Worm (Caenorhabditis elegans) whole organism, L4 larva: ENCODE data around the gene C06A6.7.

ENCODE experiments used
- F10B5.3 ChIP-seq: sonication (generic microtip); optimal IDR thresholded peaks from 2 replicates; lab custom pipeline; 2016; ENCODE audit warnings: mild to moderate bottlenecking, missing genetic modification characterization, missing compliant biosample characterization
- R02D3.7 ChIP-seq: fragments of 150-350 bp; sonication (generic microtip); optimal IDR thresholded peaks from 3 replicates; lab custom pipeline; 2014; ENCODE audit warnings: missing biosample characterization, missing genetic modification characterization
- Y105C5A.15 ChIP-seq: fragments of 200-800 bp; sonication (Bioruptor generic); IDR thresholded peaks from 2 replicates; pipeline ENCODE4 v1.3.6; 2022; ENCODE audit warnings: missing genetic modification characterization, missing compliant biosample characterization
- Y48G9A.11 ChIP-seq: fragments of 200-800 bp; sonication (Bioruptor generic); IDR thresholded peaks from 2 replicates; pipeline ENCODE4 v1.3.6; 2022; ENCODE audit warnings: missing genetic modification reagents, missing genetic modification characterization, missing compliant biosample characterization
- Y5F2A.4 ChIP-seq: fragments of 200-800 bp; sonication (Bioruptor generic); optimal IDR thresholded peaks from 2 replicates; lab custom pipeline; 2018; ENCODE audit warnings: mild to moderate bottlenecking, missing genetic modification characterization, missing compliant biosample characterization
- ZK337.2 ChIP-seq: fragments of 200-800 bp; sonication (Bioruptor generic); IDR thresholded peaks from 2 replicates; pipeline ENCODE4 v1.3.6; 2022; ENCODE audit warnings: missing genetic modification reagents, missing genetic modification characterization, missing compliant biosample characterization
- ZK546.5 ChIP-seq, 2 experiments: sonication (generic microtip); optimal IDR thresholded peaks; 2 replicates each; lab custom pipeline; 2017; ENCODE audit warnings: missing biosample characterization in 2 of 2, missing genetic modification characterization in 2 of 2
- aha-1 ChIP-seq: fragments of 150-350 bp; peaks from one replicate; lab custom pipeline; 2014; ENCODE audit warnings: missing biosample characterization, missing genetic modification characterization
- aly-2 ChIP-seq: sonication (generic microtip); optimal IDR thresholded peaks from 2 replicates; lab custom pipeline; 2018; ENCODE audit warnings: missing biosample characterization, missing genetic modification characterization
- ceh-20 ChIP-seq: fragments of 200-800 bp; sonication (Bioruptor generic); IDR thresholded peaks from 2 replicates; pipeline ENCODE4 v1.3.6; 2022; ENCODE audit warnings: missing genetic modification reagents, missing genetic modification characterization, missing compliant biosample characterization
- daf-16 ChIP-seq, 3 experiments: sonication (generic microtip); optimal IDR thresholded peaks; 2 replicates each; lab custom pipeline; 2016 to 2017; ENCODE audit warnings: missing genetic modification characterization in 3 of 3, missing genetic modification reagents in 3 of 3, mild to moderate bottlenecking in 2 of 3, missing compliant biosample characterization in 2 of 3, missing biosample characterization in 1 of 3, moderate library complexity in 1 of 3
- daf-8 ChIP-seq: fragments of 200-800 bp; sonication (Bioruptor generic); IDR thresholded peaks from 2 replicates; pipeline ENCODE4 v1.3.6; 2022; ENCODE audit warnings: missing genetic modification characterization, missing compliant biosample characterization
- dmd-6 ChIP-seq: fragments of 200-800 bp; sonication (Bioruptor generic); IDR thresholded peaks from 2 replicates; pipeline ENCODE4 v1.3.6; 2022; ENCODE audit warnings: missing genetic modification reagents, missing genetic modification characterization, missing compliant biosample characterization
- dmd-8 ChIP-seq: fragments of 200-800 bp; sonication (Bioruptor generic); IDR thresholded peaks from 2 replicates; pipeline ENCODE4 v1.3.6; 2022; ENCODE audit warnings: missing genetic modification characterization, missing compliant biosample characterization
- dpl-1 ChIP-seq: fragments of 150-350 bp; optimal IDR thresholded peaks from 2 replicates; lab custom pipeline; 2014; ENCODE audit warnings: missing biosample characterization, missing genetic modification reagents, missing genetic modification characterization
- dve-1 ChIP-seq: sonication (generic microtip); optimal IDR thresholded peaks from 2 replicates; lab custom pipeline; 2017; ENCODE audit warnings: antibody characterized with exemption, mild to moderate bottlenecking, missing genetic modification characterization, missing compliant biosample characterization; ENCODE audit not compliant: insufficient read depth
- fkh-10 ChIP-seq: fragments of 150-350 bp; optimal IDR thresholded peaks from 2 replicates; lab custom pipeline; 2014; ENCODE audit warnings: missing biosample characterization, missing genetic modification reagents, missing genetic modification characterization
- hif-1 ChIP-seq, 2 experiments: sonication (generic microtip); optimal IDR thresholded peaks; 2 replicates each; lab custom pipeline; 2016 to 2017; ENCODE audit warnings: missing compliant biosample characterization in 2 of 2, missing genetic modification characterization in 2 of 2, missing genetic modification reagents in 2 of 2, missing genotype in 2 of 2, mild to moderate bottlenecking in 1 of 2
- hlh-11 ChIP-seq: fragments of 200-800 bp; sonication (Bioruptor generic); optimal IDR thresholded peaks from 2 replicates; lab custom pipeline; 2018; ENCODE audit warnings: mild to moderate bottlenecking, missing genetic modification characterization, missing compliant biosample characterization
- hmg-1.1 ChIP-seq: fragments of 200-800 bp; sonication (Bioruptor generic); IDR thresholded peaks from 2 replicates; pipeline ENCODE4 v1.3.6; 2022; ENCODE audit warnings: missing genetic modification reagents, missing genetic modification characterization, missing compliant biosample characterization
- lim-7 ChIP-seq: fragments of 200-800 bp; sonication (Bioruptor generic); IDR thresholded peaks from 2 replicates; pipeline ENCODE4 v1.3.6; 2022; ENCODE audit warnings: missing genetic modification characterization, missing compliant biosample characterization
- lin-1 ChIP-seq: fragments of 200-800 bp; sonication (Bioruptor generic); IDR thresholded peaks from 2 replicates; pipeline ENCODE4 v1.3.6; 2022; ENCODE audit warnings: missing genetic modification reagents, missing genetic modification characterization, missing compliant biosample characterization
- lin-13 ChIP-seq: fragments of 150-350 bp; optimal IDR thresholded peaks from 2 replicates; lab custom pipeline; 2014; ENCODE audit warnings: missing biosample characterization, missing genetic modification reagents, missing genetic modification characterization
- lin-29 ChIP-seq: fragments of 200-800 bp; sonication (Bioruptor generic); IDR thresholded peaks from 2 replicates; pipeline ENCODE4 v1.3.6; 2022; ENCODE audit warnings: missing genetic modification reagents, missing genetic modification characterization, missing compliant biosample characterization
- lin-38 ChIP-seq: fragments of 200-800 bp; sonication (Bioruptor generic); IDR thresholded peaks from 2 replicates; pipeline ENCODE4 v1.3.6; 2022; ENCODE audit warnings: missing genetic modification reagents, missing genetic modification characterization, missing compliant biosample characterization
- lir-3 ChIP-seq: sonication (generic microtip); optimal IDR thresholded peaks from 2 replicates; lab custom pipeline; 2016; ENCODE audit warnings: mild to moderate bottlenecking, missing genetic modification characterization, missing compliant biosample characterization
- lsy-2 ChIP-seq, 2 experiments: fragments of 150-350 bp in 1 of 2; sonication (generic microtip) in 1 of 2; optimal IDR thresholded peaks; 2 replicates each; lab custom pipeline; 2014 to 2017; ENCODE audit warnings: missing biosample characterization in 2 of 2, missing genetic modification characterization in 2 of 2
- madf-5 ChIP-seq, 2 experiments: fragments of 200-800 bp; sonication (Bioruptor generic); IDR thresholded peaks; 2 replicates each; pipeline ENCODE4 v1.3.6; 2022; ENCODE audit warnings: missing compliant biosample characterization in 2 of 2, missing genetic modification characterization in 2 of 2
- mes-2 ChIP-seq: sonication (generic microtip); optimal IDR thresholded peaks from 2 replicates; lab custom pipeline; 2016; ENCODE audit warnings: missing genotype, mild to moderate bottlenecking, missing genetic modification characterization, missing compliant biosample characterization; ENCODE audit not compliant: poor library complexity, severe bottlenecking
- mxl-3 ChIP-seq: fragments of 200-800 bp; sonication (Bioruptor generic); optimal IDR thresholded peaks from 2 replicates; lab custom pipeline; 2018; ENCODE audit warnings: mild to moderate bottlenecking, missing genetic modification characterization, missing compliant biosample characterization
- nhr-102 ChIP-seq: sonication (generic microtip); optimal IDR thresholded peaks from 2 replicates; lab custom pipeline; 2016; ENCODE audit warnings: mild to moderate bottlenecking, missing genetic modification characterization, moderate library complexity, missing compliant biosample characterization
- nhr-11 ChIP-seq: fragments of 150-350 bp; optimal IDR thresholded peaks from 2 replicates; lab custom pipeline; 2014; ENCODE audit warnings: missing biosample characterization, missing genetic modification characterization
- nhr-111 ChIP-seq: fragments of 200-800 bp; sonication (Bioruptor generic); optimal IDR thresholded peaks from 2 replicates; lab custom pipeline; 2018; ENCODE audit warnings: mild to moderate bottlenecking, missing genetic modification characterization, missing compliant biosample characterization
- nhr-28 ChIP-seq: fragments of 150-350 bp; optimal IDR thresholded peaks from 2 replicates; lab custom pipeline; 2014; ENCODE audit warnings: missing biosample characterization, missing genetic modification characterization
- nhr-6 ChIP-seq: fragments of 150-350 bp; optimal IDR thresholded peaks from 2 replicates; lab custom pipeline; 2014; ENCODE audit warnings: missing biosample characterization, missing genetic modification characterization
- php-3 ChIP-seq: fragments of 200-800 bp; sonication (Bioruptor generic); IDR thresholded peaks from 2 replicates; pipeline ENCODE4 v1.3.6; 2022; ENCODE audit warnings: missing genetic modification reagents, missing genetic modification characterization, missing compliant biosample characterization
- saeg-2 ChIP-seq: fragments of 200-800 bp; sonication (Bioruptor generic); IDR thresholded peaks from 2 replicates; pipeline ENCODE4 v1.3.6; 2022; ENCODE audit warnings: missing genetic modification reagents, missing genetic modification characterization, missing compliant biosample characterization
- skn-1 ChIP-seq: fragments of 150-350 bp; optimal IDR thresholded peaks from 2 replicates; lab custom pipeline; 2014; ENCODE audit warnings: missing biosample characterization, missing genetic modification characterization
- snpc-1.2 ChIP-seq: fragments of 200-800 bp; sonication (Bioruptor generic); IDR thresholded peaks from 2 replicates; pipeline ENCODE4 v1.3.6; 2022; ENCODE audit warnings: missing genetic modification reagents, missing genetic modification characterization, missing compliant biosample characterization
- tag-97 ChIP-seq: fragments of 200-800 bp; sonication (Bioruptor generic); IDR thresholded peaks from 2 replicates; pipeline ENCODE4 v1.3.6; 2022; ENCODE audit warnings: missing genetic modification characterization, missing compliant biosample characterization
- tra-1 ChIP-seq: fragments of 200-800 bp; sonication (Bioruptor generic); IDR thresholded peaks from 2 replicates; pipeline ENCODE4 v1.3.6; 2022; ENCODE audit warnings: missing genetic modification reagents, missing genetic modification characterization, missing compliant biosample characterization
- unc-130 ChIP-seq: sonication (generic microtip); optimal IDR thresholded peaks from 2 replicates; lab custom pipeline; 2016; ENCODE audit warnings: missing genetic modification reagents, missing genetic modification characterization, missing compliant biosample characterization
- unc-62 ChIP-seq, 3 experiments: fragments of 150-350 bp in 1 of 3; sonication (generic microtip); optimal IDR thresholded peaks in 2 of 3; peaks in 1 of 3; 1 replicate in 1 of 3; 2 replicates in 2 of 3; lab custom pipeline; 2014 to 2017; ENCODE audit warnings: missing biosample characterization in 3 of 3, missing genetic modification characterization in 3 of 3, missing genetic modification reagents in 3 of 3, missing genotype in 1 of 3
- vab-7 ChIP-seq: fragments of 200-800 bp; sonication (Bioruptor generic); IDR thresholded peaks from 2 replicates; pipeline ENCODE4 v1.3.6; 2022; ENCODE audit warnings: missing genetic modification reagents, missing genetic modification characterization, missing compliant biosample characterization
- zip-11 ChIP-seq: fragments of 200-800 bp; sonication (Bioruptor generic); IDR thresholded peaks from 2 replicates; pipeline ENCODE4 v1.3.6; 2022; ENCODE audit warnings: missing genetic modification characterization, missing compliant biosample characterization
- ztf-11 ChIP-seq: fragments of 150-350 bp; optimal IDR thresholded peaks from 2 replicates; lab custom pipeline; 2014; ENCODE audit warnings: missing biosample characterization, missing genetic modification characterization

Gene C06A6.7

ce11 chrIV:7817852-7818251, 20.5 kb downstream of the C06A6.7 start, which contains the start of gene ric-3 (continued):
- no peak for TF ChIP-seq tag-97 (GFP tag; lab: Robert Waterston, UW)
- TF ChIP-seq lin-1 (GFP tag; lab: Robert Waterston, UW): no peak
- TF ChIP-seq dmd-8: no peak
- no peak for TF ChIP-seq lim-7 (GFP tag; lab: Robert Waterston, UW)
- no peak for TF ChIP-seq saeg-2 (GFP tag; lab: Robert Waterston, UW)
- TF ChIP-seq nhr-6 (tag; lab: Kevin White, UChicago): no peak
- TF ChIP-seq hif-1 (tag; optimal IDR thresholded peaks at IDR 0.05; lab: Kevin White, UChicago): no peak
- no peak for TF ChIP-seq ztf-11 (tag; lab: Kevin White, UChicago)
- TF ChIP-seq Y105C5A.15: no peak
- no peak for TF ChIP-seq madf-5 (GFP tag; IDR thresholded peaks at IDR 0.05; lab: Robert Waterston, UW)
- no peak for TF ChIP-seq tra-1
- peak in 1 of 2 experiments; percentile 98 for TF ChIP-seq unc-62 (GFP tag; optimal IDR thresholded peaks at IDR 0.05 in 1 of 2; lab: Kevin White, UChicago)
- TF ChIP-seq unc-62 (tag; optimal IDR thresholded peaks at IDR 0.05; lab: Kevin White, UChicago): no peak
- no peak for TF ChIP-seq ceh-20 (GFP tag; lab: Robert Waterston, UW)
- TF ChIP-seq ZK546.5 (tag; optimal IDR thresholded peaks at IDR 0.05; lab: Kevin White, UChicago): no peak

ce11 chrIV:7816402-7817102, 21.8 kb downstream of the C06A6.7 start:
- peak; percentile 83 for TF ChIP-seq dpl-1 (GFP tag; lab: Kevin White, UChicago)
- 0 out of 2 replicates have a peak, but pooled peaks have one; percentile 25 for TF ChIP-seq snpc-1.2 (GFP tag; lab: Robert Waterston, UW)
- peak; percentile 62 for TF ChIP-seq unc-130 (GFP tag; lab: Kevin White, UChicago)
- TF ChIP-seq mes-2 (tag; lab: Kevin White, UChicago): peak; percentile 92
- peak in 1 of 2 experiments; percentile 45 for TF ChIP-seq lsy-2 (tag; optimal IDR thresholded peaks at IDR 0.05; lab: Kevin White, UChicago)
- TF ChIP-seq nhr-28: peak; percentile 32
- no peak for TF ChIP-seq lin-13 (GFP tag; lab: Kevin White, UChicago)
- TF ChIP-seq lin-38 (GFP tag; lab: Robert Waterston, UW): peak; percentile 40
- TF ChIP-seq aha-1 (tag; lab: Kevin White, UChicago): peak; percentile 60
- peak; percentile 50; the same call in 1 of the 2 replicates for TF ChIP-seq Y48G9A.11 (GFP tag; lab: Robert Waterston, UW)
- TF ChIP-seq vab-7: no peak
- TF ChIP-seq hif-1 (tag; optimal IDR thresholded peaks at IDR 0.05; lab: Kevin White, UChicago): peak in 1 of 2 experiments; percentile 22
- TF ChIP-seq hlh-11: peak; percentile 29
- no peak for TF ChIP-seq daf-16 (GFP tag; optimal IDR thresholded peaks at IDR 0.05; lab: Kevin White, UChicago)
- TF ChIP-seq daf-16 (tag; optimal IDR thresholded peaks at IDR 0.05; lab: Kevin White, UChicago): peak; percentile 24
- TF ChIP-seq dve-1 (tag; lab: Kevin White, UChicago): peak; percentile 41
- peak; percentile 49; the same call in 1 of the 2 replicates for TF ChIP-seq ZK337.2 (GFP tag; lab: Robert Waterston, UW)
- TF ChIP-seq lir-3 (tag; lab: Kevin White, UChicago): no peak
- TF ChIP-seq nhr-6 (tag; lab: Kevin White, UChicago): no peak
- TF ChIP-seq R02D3.7 (tag; lab: Kevin White, UChicago): no peak
- TF ChIP-seq lin-29 (GFP tag; lab: Robert Waterston, UW): no peak
- TF ChIP-seq dmd-6: peak; percentile 38; the same call in 1 of the 2 replicates
- TF ChIP-seq nhr-111 (GFP tag; lab: Kevin White, UChicago): no peak

DNA sequence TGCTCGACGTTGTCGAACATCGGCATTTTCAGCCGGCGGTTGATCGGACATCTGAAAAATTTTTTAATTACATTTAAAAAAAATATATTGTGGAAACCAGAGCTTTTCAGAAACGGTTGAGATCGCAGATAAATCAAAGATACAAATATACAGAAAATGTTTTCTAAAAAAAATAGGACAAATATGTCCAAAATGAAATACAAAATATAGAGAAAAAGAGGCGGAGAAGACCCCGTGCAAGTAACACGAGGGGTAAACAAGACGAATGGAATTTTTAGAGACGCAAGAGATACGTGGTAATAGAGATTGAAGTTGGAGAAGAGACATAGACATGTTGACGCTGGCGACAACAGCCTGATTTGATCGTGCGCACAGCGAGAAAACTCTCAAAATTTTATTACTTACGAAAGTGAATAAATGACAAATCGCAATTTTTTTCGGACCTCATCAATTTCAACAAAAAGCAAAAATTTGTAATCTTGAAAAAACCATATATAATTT, 22.6 kb downstream of the C06A6.7 start, which contains the start of gene cdgs-1:
Gene cdgs-1, minus strand, starts transcription at position 51 of the 501 bp plus-strand sequence.
- TF ChIP-seq hmg-1.1 (GFP tag; lab: Robert Waterston, UW) (0 out of 2 replicates have a peak, but pooled peaks have one; percentile 40), php-3 (GFP tag; lab: Robert Waterston, UW) (no peak), zip-11 (GFP tag; lab: Robert Waterston, UW) (no peak), lin-13 (GFP tag; lab: Kevin White, UChicago) (no peak), nhr-102 (tag; lab: Kevin White, UChicago) (no peak), R02D3.7 (tag; lab: Kevin White, UChicago) (no peak), ztf-11 (tag; lab: Kevin White, UChicago) (no peak), nhr-11 (peak; percentile 44), daf-8 (GFP tag; lab: Robert Waterston, UW) (no peak), mxl-3 (GFP tag; lab: Kevin White, UChicago) (peak; percentile 74), nhr-6 (tag; lab: Kevin White, UChicago) (no peak), Y5F2A.4 (GFP tag; lab: Kevin White, UChicago) (no peak), skn-1 (tag; lab: Kevin White, UChicago) (no peak), aly-2 (tag; lab: Kevin White, UChicago) (no peak), fkh-10 (peak; percentile 51), F10B5.3 (no peak)
